Worm (Caenorhabditis elegans) whole organism, L1 larva: Measurements from ENCODE around the gene Y37E11AR.7.

Experiments used
- C04F5.9 ChIP-seq: sonication (generic microtip); optimal IDR thresholded peaks from 2 replicates; lab custom pipeline; 2016; ENCODE audit warnings: missing genetic modification characterization, missing compliant biosample characterization
- C16A3.4 ChIP-seq: fragments of 150-350 bp; optimal IDR thresholded peaks from 2 replicates; lab custom pipeline; 2014; ENCODE audit warnings: missing biosample characterization, missing genetic modification characterization
- C34B4.2 ChIP-seq: sonication (generic microtip); optimal IDR thresholded peaks from 2 replicates; lab custom pipeline; 2017; ENCODE audit warnings: mild to moderate bottlenecking, missing genetic modification characterization, missing compliant biosample characterization
- alr-1 ChIP-seq: fragments of 200-800 bp; sonication (Bioruptor generic); optimal IDR thresholded peaks from 2 replicates; lab custom pipeline; 2018; ENCODE audit warnings: borderline replicate concordance, mild to moderate bottlenecking, missing genetic modification characterization, missing compliant biosample characterization
- aly-2 ChIP-seq: fragments of 150-350 bp; optimal IDR thresholded peaks from 2 replicates; lab custom pipeline; 2014; ENCODE audit warnings: missing biosample characterization, missing genetic modification characterization
- ceh-63 ChIP-seq: fragments of 200-800 bp; sonication (Bioruptor generic); optimal IDR thresholded peaks from 2 replicates; lab custom pipeline; 2018; ENCODE audit warnings: mild to moderate bottlenecking, missing genetic modification characterization, missing compliant biosample characterization
- ceh-8 ChIP-seq: fragments of 200-800 bp; sonication (Bioruptor generic); optimal IDR thresholded peaks from 2 replicates; lab custom pipeline; 2018; ENCODE audit warnings: mild to moderate bottlenecking, missing genetic modification characterization, moderate library complexity, missing compliant biosample characterization
- dpl-1 ChIP-seq, 3 experiments: fragments of 150-350 bp in 2 of 3; sonication (generic microtip) in 1 of 3; optimal IDR thresholded peaks; 2 replicates each; lab custom pipeline; 2014 to 2017; ENCODE audit warnings: missing biosample characterization in 3 of 3, missing genetic modification characterization in 3 of 3, missing genetic modification reagents in 3 of 3
- efl-1 ChIP-seq, 4 experiments: fragments of 150-350 bp; optimal IDR thresholded peaks in 3 of 4; peaks in 1 of 4; 1 replicate in 1 of 4; 2 replicates in 3 of 4; lab custom pipeline; 2014; ENCODE audit warnings: missing biosample characterization in 2 of 4, missing genetic modification characterization in 2 of 4, missing genetic modification reagents in 2 of 4
- efl-3 ChIP-seq: fragments of 200-800 bp; sonication (Bioruptor generic); optimal IDR thresholded peaks from 2 replicates; lab custom pipeline; 2018; ENCODE audit warnings: mild to moderate bottlenecking, missing genetic modification characterization, missing compliant biosample characterization
- egl-27 ChIP-seq, 2 experiments: fragments of 150-350 bp in 1 of 2; sonication (generic microtip); optimal IDR thresholded peaks; 3 replicates each; lab custom pipeline; 2017 to 2018; ENCODE audit warnings: missing biosample characterization in 2 of 2, missing genetic modification characterization in 2 of 2, missing genetic modification reagents in 2 of 2
- elt-2 ChIP-seq: sonication (generic microtip); optimal IDR thresholded peaks from 2 replicates; lab custom pipeline; 2016; ENCODE audit warnings: missing genetic modification characterization, mild to moderate bottlenecking, inconsistent platforms, missing compliant biosample characterization, missing genetic modification reagents
- ets-5 ChIP-seq: fragments of 200-800 bp; sonication (Bioruptor generic); IDR thresholded peaks from 2 replicates; pipeline ENCODE4 v1.3.6; 2022; ENCODE audit warnings: missing genetic modification characterization, missing compliant biosample characterization
- fkh-10 ChIP-seq: sonication (generic microtip); optimal IDR thresholded peaks from 2 replicates; lab custom pipeline; 2017; ENCODE audit warnings: missing biosample characterization, missing genetic modification reagents, missing genetic modification characterization
- fkh-4 ChIP-seq: sonication (generic microtip); optimal IDR thresholded peaks from 2 replicates; lab custom pipeline; 2016; ENCODE audit warnings: missing compliant biosample characterization, missing genetic modification characterization, borderline replicate concordance
- fkh-8 ChIP-seq: sonication (generic microtip); optimal IDR thresholded peaks from 2 replicates; lab custom pipeline; 2016; ENCODE audit warnings: mild to moderate bottlenecking, missing genetic modification characterization, missing compliant biosample characterization
- fos-1 ChIP-seq: fragments of 150-350 bp; optimal IDR thresholded peaks from 2 replicates; lab custom pipeline; 2014; ENCODE audit warnings: missing biosample characterization, missing genetic modification characterization
- hlh-17 ChIP-seq: fragments of 200-800 bp; sonication (Bioruptor generic); optimal IDR thresholded peaks from 2 replicates; lab custom pipeline; 2018; ENCODE audit warnings: missing genetic modification characterization, mild to moderate bottlenecking, missing compliant biosample characterization, moderate library complexity, borderline replicate concordance
- hpl-2 ChIP-seq: fragments of 150-350 bp; optimal IDR thresholded peaks from 2 replicates; lab custom pipeline; 2014; ENCODE audit warnings: missing biosample characterization, missing genetic modification reagents, missing genetic modification characterization
- isw-1 ChIP-seq: fragments of 200-800 bp; sonication (Bioruptor generic); IDR thresholded peaks from 2 replicates; pipeline ENCODE4 v1.3.6; 2022; ENCODE audit warnings: missing genetic modification characterization, missing compliant biosample characterization
- lin-13 ChIP-seq: fragments of 150-350 bp; optimal IDR thresholded peaks from 2 replicates; lab custom pipeline; 2014; ENCODE audit warnings: missing biosample characterization, missing genetic modification reagents, missing genetic modification characterization
- lin-15B ChIP-seq: fragments of 150-350 bp; sonication (generic microtip); optimal IDR thresholded peaks from 3 replicates; lab custom pipeline; 2014; ENCODE audit warnings: missing biosample characterization, missing genetic modification characterization
- lir-3 ChIP-seq: sonication (generic microtip); optimal IDR thresholded peaks from 2 replicates; lab custom pipeline; 2016; ENCODE audit warnings: mild to moderate bottlenecking, missing genetic modification characterization, moderate library complexity, missing compliant biosample characterization; ENCODE audit not compliant: poor library complexity
- lsy-2 ChIP-seq, 2 experiments: fragments of 150-350 bp; optimal IDR thresholded peaks; 2 replicates each; lab custom pipeline; 2014; ENCODE audit warnings: missing biosample characterization in 2 of 2, missing genetic modification characterization in 2 of 2
- mef-2 ChIP-seq: fragments of 150-350 bp; optimal IDR thresholded peaks from 2 replicates; lab custom pipeline; 2014; ENCODE audit warnings: missing biosample characterization, missing genetic modification characterization
- nhr-20 ChIP-seq: sonication (generic microtip); optimal IDR thresholded peaks from 2 replicates; lab custom pipeline; 2016; ENCODE audit warnings: mild to moderate bottlenecking, missing genetic modification characterization, missing compliant biosample characterization
- nhr-47 ChIP-seq: sonication (generic microtip); optimal IDR thresholded peaks from 2 replicates; lab custom pipeline; 2016; ENCODE audit warnings: mild to moderate bottlenecking, missing genetic modification characterization, moderate library complexity, missing compliant biosample characterization
- nhr-71 ChIP-seq: sonication (generic microtip); optimal IDR thresholded peaks from 2 replicates; lab custom pipeline; 2016; ENCODE audit warnings: mild to moderate bottlenecking, missing genetic modification characterization, moderate library complexity, missing compliant biosample characterization
- nhr-85 ChIP-seq: sonication (generic microtip); peaks from one replicate; lab custom pipeline; 2016; ENCODE audit warnings: missing genetic modification characterization, inconsistent platforms, missing compliant biosample characterization
- nhr-90 ChIP-seq: sonication (generic microtip); optimal IDR thresholded peaks from 2 replicates; lab custom pipeline; 2016; ENCODE audit warnings: mild to moderate bottlenecking, missing genetic modification characterization, missing compliant biosample characterization; ENCODE audit not compliant: poor library complexity
- pqm-1 ChIP-seq: sonication (generic microtip); optimal IDR thresholded peaks from 3 replicates; lab custom pipeline; 2017; ENCODE audit warnings: missing biosample characterization, missing genetic modification characterization
- snpc-4 ChIP-seq: fragments of 150-350 bp; optimal IDR thresholded peaks from 2 replicates; lab custom pipeline; 2014; ENCODE audit warnings: missing biosample characterization, missing genetic modification characterization
- snu-23 ChIP-seq: sonication (generic microtip); optimal IDR thresholded peaks from 2 replicates; lab custom pipeline; 2016; ENCODE audit warnings: missing genetic modification characterization, missing compliant biosample characterization
- unc-30 ChIP-seq: sonication (generic microtip); optimal IDR thresholded peaks from 2 replicates; lab custom pipeline; 2017; ENCODE audit warnings: missing biosample characterization, missing genetic modification characterization
- unc-62 ChIP-seq: fragments of 150-350 bp; optimal IDR thresholded peaks from 2 replicates; lab custom pipeline; 2014; ENCODE audit warnings: missing biosample characterization, missing genetic modification reagents, missing genetic modification characterization
- unc-86 ChIP-seq: sonication (generic microtip); optimal IDR thresholded peaks from 2 replicates; lab custom pipeline; 2016; ENCODE audit warnings: missing genetic modification characterization, missing compliant biosample characterization
- unc-98 ChIP-seq: fragments of 200-800 bp; sonication (Bioruptor generic); IDR thresholded peaks from 2 replicates; pipeline ENCODE4 v1.3.6; 2022; ENCODE audit warnings: missing genetic modification characterization, missing compliant biosample characterization
- xbp-1 ChIP-seq: sonication (generic microtip); optimal IDR thresholded peaks from 2 replicates; lab custom pipeline; 2016; ENCODE audit warnings: missing genetic modification characterization, missing compliant biosample characterization
- zag-1 ChIP-seq: fragments of 150-350 bp; optimal IDR thresholded peaks from 2 replicates; lab custom pipeline; 2014; ENCODE audit warnings: missing biosample characterization, missing genetic modification characterization
- zip-4 ChIP-seq: fragments of 200-800 bp; sonication (Bioruptor generic); optimal IDR thresholded peaks from 2 replicates; lab custom pipeline; 2018; ENCODE audit warnings: mild to moderate bottlenecking, missing genetic modification characterization, moderate library complexity, missing compliant biosample characterization
- ztf-4 ChIP-seq: fragments of 150-350 bp; optimal IDR thresholded peaks from 2 replicates; lab custom pipeline; 2014; ENCODE audit warnings: missing biosample characterization, missing genetic modification characterization

The Y37E11AR.7 gene

ce11 chrIV:3738655-3739403 lies 16.4 kb downstream of the Y37E11AR.7 start, which contains the start of gene nape-2 (continued):
- TF ChIP-seq xbp-1 (tag; lab: Kevin White, UChicago) (no peak), fkh-4 (tag; lab: Kevin White, UChicago) (no peak)

- TF ChIP-seq ceh-63 (GFP tag; lab: Kevin White, UChicago) (no peak), lsy-2 (tag; optimal IDR thresholded peaks at IDR 0.05; lab: Kevin White, UChicago) (no peak), lin-15B (tag; lab: Kevin White, UChicago) (no peak), lin-13 (GFP tag; lab: Kevin White, UChicago) (no peak), efl-1 (optimal IDR thresholded peaks at IDR 0.05; lab: Kevin White, UChicago) (no peak), efl-1 (GFP tag; optimal IDR thresholded peaks at IDR 0.05 in 1 of 2; lab: Kevin White, UChicago) (no peak), ztf-4 (tag; lab: Kevin White, UChicago) (no peak), alr-1 (tag; lab: Kevin White, UChicago) (no peak), nhr-90 (tag; lab: Kevin White, UChicago) (no peak), ceh-8 (GFP tag; lab: Kevin White, UChicago) (no peak), pqm-1 (tag; lab: Kevin White, UChicago) (no peak)
- TF ChIP-seq, all 84 proteins: peak for 0
Measured at ce11 chrIV:3736244-3736643, 19.0 kb downstream of the Y37E11AR.7 start.

ce11 chrIV:3733287-3733686 lies 22.0 kb downstream of the Y37E11AR.7 start:
- TF ChIP-seq mef-2 (tag; lab: Kevin White, UChicago) (no peak), lir-3 (tag; lab: Kevin White, UChicago) (no peak), C16A3.4 (tag; lab: Kevin White, UChicago) (no peak), snpc-4 (tag; lab: Kevin White, UChicago) (no peak), unc-98 (GFP tag; lab: Robert Waterston, UW) (no peak), isw-1 (GFP tag; lab: Robert Waterston, UW) (no peak), hlh-17 (GFP tag; lab: Kevin White, UChicago) (no peak), fkh-8 (tag; lab: Kevin White, UChicago) (no peak), fos-1 (tag; lab: Kevin White, UChicago) (no peak), zag-1 (tag; lab: Kevin White, UChicago) (no peak), xbp-1 (tag; lab: Kevin White, UChicago) (no peak), nhr-85 (no peak), lin-13 (GFP tag; lab: Kevin White, UChicago) (no peak), nhr-47 (tag; lab: Kevin White, UChicago) (no peak), nhr-20 (tag; lab: Kevin White, UChicago) (no peak), C34B4.2 (tag; lab: Kevin White, UChicago) (no peak), snu-23 (GFP tag; lab: Kevin White, UChicago) (no peak), dpl-1 (GFP tag; optimal IDR thresholded peaks at IDR 0.05; lab: Kevin White, UChicago) (no peak)

ce11 chrIV:3731430-3731829 lies 23.8 kb downstream of the Y37E11AR.7 start:
- no peak for TF ChIP-seq aly-2 (tag; lab: Kevin White, UChicago)
- no peak for TF ChIP-seq ceh-63 (GFP tag; lab: Kevin White, UChicago)
- TF ChIP-seq nhr-71: no peak
- TF ChIP-seq unc-62 (GFP tag; lab: Kevin White, UChicago): no peak
- no peak for TF ChIP-seq zip-4 (GFP tag; lab: Kevin White, UChicago)
- TF ChIP-seq, all 84 proteins: peak for 0

ce11 chrIV:3725845-3726244 lies 29.4 kb downstream of the Y37E11AR.7 start, which contains the start of gene smgl-2:
Gene smgl-2 (plus strand): TSS chrIV:3726164.
- TF ChIP-seq mef-2 (tag; lab: Kevin White, UChicago) (peak; percentile 32), ets-5 (GFP tag; lab: Robert Waterston, UW) (no peak), nhr-90 (tag; lab: Kevin White, UChicago) (peak; percentile 60), nhr-85 (peak; percentile 70), efl-3 (GFP tag; lab: Kevin White, UChicago) (no peak), lin-13 (GFP tag; lab: Kevin White, UChicago) (peak; percentile 75), C04F5.9 (tag; lab: Kevin White, UChicago) (peak; percentile 22), fos-1 (tag; lab: Kevin White, UChicago) (peak; percentile 69), isw-1 (GFP tag; lab: Robert Waterston, UW) (peak; percentile 73), elt-2 (tag; lab: Kevin White, UChicago) (peak; percentile 1), egl-27 (tag; optimal IDR thresholded peaks at IDR 0.05; lab: Kevin White, UChicago) (no peak), C16A3.4 (tag; lab: Kevin White, UChicago) (peak; percentile 86), hpl-2 (GFP tag; lab: Kevin White, UChicago) (peak; percentile 13), unc-86 (peak; percentile 77), xbp-1 (tag; lab: Kevin White, UChicago) (peak; percentile 70), unc-30 (tag; lab: Kevin White, UChicago) (no peak), fkh-10 (peak; percentile 9)
